Worm (Caenorhabditis elegans) whole organism, young adult: ENCODE measurements around the gene T08B1.4.
A peak's percentile ranks its signal among the peaks of the same experiment; 100 is the strongest.

Source experiments
- B0261.1 ChIP-seq: sonication (generic microtip); optimal IDR thresholded peaks from 2 replicates; lab custom pipeline; 2016; ENCODE audit warnings: mild to moderate bottlenecking, missing genetic modification characterization, moderate library complexity, missing compliant biosample characterization
- C17E4.6 ChIP-seq: fragments of 200-800 bp; sonication (Bioruptor generic); IDR thresholded peaks from 2 replicates; pipeline ENCODE4 v1.3.6; 2022; ENCODE audit warnings: missing genetic modification reagents, missing genetic modification characterization, missing compliant biosample characterization
- F10E7.11 ChIP-seq: sonication (generic microtip); optimal IDR thresholded peaks from 2 replicates; lab custom pipeline; 2017; ENCODE audit warnings: mild to moderate bottlenecking, missing genetic modification characterization, moderate library complexity, missing compliant biosample characterization
- F33H1.4 ChIP-seq: fragments of 200-800 bp; sonication (Bioruptor generic); IDR thresholded peaks from 2 replicates; pipeline ENCODE4 v1.3.6; 2022; ENCODE audit warnings: missing genetic modification reagents, missing genetic modification characterization, missing compliant biosample characterization
- F49E8.2 ChIP-seq: sonication (generic microtip); optimal IDR thresholded peaks from 3 replicates; lab custom pipeline; 2017; ENCODE audit warnings: missing genetic modification characterization, mild to moderate bottlenecking, missing compliant biosample characterization, antibody characterized with exemption, moderate library complexity; ENCODE audit not compliant: insufficient read depth
- T07F8.4 ChIP-seq: sonication (generic microtip); optimal IDR thresholded peaks from 2 replicates; lab custom pipeline; 2016; ENCODE audit warnings: mild to moderate bottlenecking, missing genetic modification characterization, moderate library complexity, missing compliant biosample characterization
- Y53F4B.3 ChIP-seq: fragments of 200-800 bp; sonication (Bioruptor generic); IDR thresholded peaks from 2 replicates; pipeline ENCODE4 v1.3.6; 2022; ENCODE audit warnings: missing genetic modification reagents, missing genetic modification characterization, missing compliant biosample characterization
- Y56A3A.18 ChIP-seq: fragments of 200-800 bp; sonication (Bioruptor generic); IDR thresholded peaks from 2 replicates; pipeline ENCODE4 v1.3.6; 2022; ENCODE audit warnings: missing genetic modification reagents, missing genetic modification characterization, missing compliant biosample characterization
- atf-7 ChIP-seq: sonication (generic microtip); optimal IDR thresholded peaks from 2 replicates; lab custom pipeline; 2017; ENCODE audit warnings: mild to moderate bottlenecking, missing genetic modification characterization, missing compliant biosample characterization
- ccch-3 ChIP-seq: fragments of 200-800 bp; sonication (Bioruptor generic); optimal IDR thresholded peaks from 2 replicates; lab custom pipeline; 2018; ENCODE audit warnings: mild to moderate bottlenecking, missing genetic modification characterization, missing compliant biosample characterization
- ceh-91 ChIP-seq: fragments of 200-800 bp; sonication (Bioruptor generic); IDR thresholded peaks from 2 replicates; pipeline ENCODE4 v1.3.6; 2022; ENCODE audit warnings: missing genetic modification reagents, missing genetic modification characterization, missing compliant biosample characterization
- chd-7 ChIP-seq: sonication (generic microtip); optimal IDR thresholded peaks from 2 replicates; lab custom pipeline; 2016; ENCODE audit warnings: mild to moderate bottlenecking, missing genetic modification characterization, moderate library complexity, missing compliant biosample characterization
- dpff-1 ChIP-seq: sonication (generic microtip); optimal IDR thresholded peaks from 2 replicates; lab custom pipeline; 2017; ENCODE audit warnings: mild to moderate bottlenecking, missing genetic modification characterization, missing compliant biosample characterization
- egl-44 ChIP-seq: fragments of 200-800 bp; sonication (Bioruptor generic); IDR thresholded peaks from 2 replicates; pipeline ENCODE4 v1.3.6; 2022; ENCODE audit warnings: missing genetic modification reagents, missing genetic modification characterization, missing compliant biosample characterization
- egrh-3 ChIP-seq: fragments of 200-800 bp; sonication (Bioruptor generic); IDR thresholded peaks from 2 replicates; pipeline ENCODE4 v1.3.6; 2022; ENCODE audit warnings: missing genetic modification reagents, missing genetic modification characterization, missing compliant biosample characterization
- hlh-12 ChIP-seq: sonication (generic microtip); optimal IDR thresholded peaks from 2 replicates; lab custom pipeline; 2016; ENCODE audit warnings: missing genetic modification characterization, missing compliant biosample characterization
- hlh-26 ChIP-seq: fragments of 200-800 bp; sonication (Bioruptor generic); conservative IDR thresholded peaks from 2 replicates; pipeline ENCODE4 v1.3.6; 2022; ENCODE audit warnings: missing genetic modification reagents, missing genetic modification characterization, missing compliant biosample characterization
- hrde-1 ChIP-seq: sonication (generic microtip); optimal IDR thresholded peaks from 2 replicates; lab custom pipeline; 2016; ENCODE audit warnings: missing genetic modification characterization, mild to moderate bottlenecking, missing compliant biosample characterization, moderate library complexity, missing genotype, missing genetic modification reagents, borderline replicate concordance
- hsf-1 ChIP-seq: fragments of 200-800 bp; sonication (Bioruptor generic); IDR thresholded peaks from 2 replicates; pipeline ENCODE4 v1.3.6; 2022; ENCODE audit warnings: missing genetic modification reagents, missing genetic modification characterization, missing compliant biosample characterization
- lin-26 ChIP-seq: fragments of 200-800 bp; sonication (Bioruptor generic); IDR thresholded peaks from 2 replicates; pipeline ENCODE4 v1.3.6; 2022; ENCODE audit warnings: missing genetic modification reagents, missing genetic modification characterization, missing compliant biosample characterization
- lin-35 ChIP-seq, 3 experiments: fragments of 150-350 bp in 2 of 3; sonication (generic microtip) in 1 of 3; optimal IDR thresholded peaks; 2 replicates each; lab custom pipeline; 2014 to 2018; ENCODE audit warnings: missing biosample characterization in 3 of 3, missing genetic modification characterization in 3 of 3, missing genetic modification reagents in 3 of 3
- madf-10 ChIP-seq: sonication (generic microtip); optimal IDR thresholded peaks from 2 replicates; lab custom pipeline; 2016; ENCODE audit warnings: mild to moderate bottlenecking, missing genetic modification characterization, missing compliant biosample characterization
- mcd-1 ChIP-seq: fragments of 200-800 bp; sonication (Bioruptor generic); IDR thresholded peaks from 2 replicates; pipeline ENCODE4 v1.3.6; 2022; ENCODE audit warnings: missing genetic modification reagents, missing genetic modification characterization, missing compliant biosample characterization
- mes-4 ChIP-seq: sonication (generic microtip); optimal IDR thresholded peaks from 2 replicates; lab custom pipeline; 2016; ENCODE audit warnings: missing genotype, missing genetic modification characterization, missing compliant biosample characterization
- nhr-179 ChIP-seq: sonication (generic microtip); optimal IDR thresholded peaks from 2 replicates; lab custom pipeline; 2016; ENCODE audit warnings: mild to moderate bottlenecking, missing genetic modification characterization, missing compliant biosample characterization
- nhr-80 ChIP-seq: sonication (generic microtip); optimal IDR thresholded peaks from 2 replicates; lab custom pipeline; 2016; ENCODE audit warnings: missing genetic modification characterization, missing compliant biosample characterization
- nhr-90 ChIP-seq: sonication (generic microtip); optimal IDR thresholded peaks from 2 replicates; lab custom pipeline; 2016; ENCODE audit warnings: missing genotype, mild to moderate bottlenecking, missing genetic modification characterization, missing compliant biosample characterization
- pha-4 ChIP-seq: fragments of 150-350 bp; sonication (generic microtip); optimal IDR thresholded peaks from 2 replicates; lab custom pipeline; 2014; ENCODE audit warnings: missing biosample characterization, missing genetic modification reagents, missing genetic modification characterization
- rpc-1 ChIP-seq, 2 experiments: fragments of 150-350 bp in 1 of 2; sonication (generic microtip) in 1 of 2; optimal IDR thresholded peaks; 2 replicates each; lab custom pipeline; 2014 to 2018; ENCODE audit warnings: missing biosample characterization in 1 of 2, missing genetic modification characterization in 1 of 2, missing genetic modification reagents in 1 of 2, missing genotype in 1 of 2
- sptf-2 ChIP-seq: fragments of 200-800 bp; sonication (Bioruptor generic); optimal IDR thresholded peaks from 2 replicates; lab custom pipeline; 2018; ENCODE audit warnings: mild to moderate bottlenecking, missing genetic modification characterization, missing compliant biosample characterization
- tbp1 ChIP-seq: fragments of 200-800 bp; sonication (Bioruptor generic); optimal IDR thresholded peaks from 2 replicates; lab custom pipeline; 2018; ENCODE audit warnings: mild to moderate bottlenecking, missing genetic modification characterization, missing compliant biosample characterization
- zfh-2 ChIP-seq: fragments of 200-800 bp; sonication (Bioruptor generic); conservative IDR thresholded peaks from 2 replicates; pipeline ENCODE4 v1.3.6; 2022; ENCODE audit warnings: missing genetic modification reagents, missing genetic modification characterization, missing compliant biosample characterization
- ztf-28 ChIP-seq: fragments of 200-800 bp; sonication (Bioruptor generic); IDR thresholded peaks from 2 replicates; pipeline ENCODE4 v1.3.6; 2022; ENCODE audit warnings: missing genetic modification reagents, missing genetic modification characterization, missing compliant biosample characterization

Gene T08B1.4

DNA sequence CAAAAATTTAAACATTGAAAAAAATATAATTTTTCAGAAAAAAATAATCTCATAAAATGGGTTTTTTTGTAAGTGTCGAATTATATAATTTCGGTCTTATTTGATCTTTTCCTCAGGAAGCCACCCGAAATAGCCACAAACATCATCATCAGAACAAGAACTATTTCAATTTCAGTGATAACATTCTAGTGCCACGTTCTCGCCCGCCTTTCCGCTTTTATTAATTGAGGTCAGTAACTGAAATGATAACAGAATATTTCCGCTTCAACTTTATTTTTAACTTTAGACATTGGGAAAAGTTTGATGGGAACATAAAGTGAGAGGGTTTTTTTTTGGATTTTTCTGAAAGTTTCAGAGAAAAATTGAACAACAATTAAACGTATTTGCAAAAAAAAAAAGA, 10.2 kb downstream of the T08B1.4 start:
- no peak for TF ChIP-seq ztf-28 (GFP tag; lab: Robert Waterston, UW)
- TF ChIP-seq nhr-80 (tag; lab: Kevin White, UChicago), result peak; percentile 42

DNA sequence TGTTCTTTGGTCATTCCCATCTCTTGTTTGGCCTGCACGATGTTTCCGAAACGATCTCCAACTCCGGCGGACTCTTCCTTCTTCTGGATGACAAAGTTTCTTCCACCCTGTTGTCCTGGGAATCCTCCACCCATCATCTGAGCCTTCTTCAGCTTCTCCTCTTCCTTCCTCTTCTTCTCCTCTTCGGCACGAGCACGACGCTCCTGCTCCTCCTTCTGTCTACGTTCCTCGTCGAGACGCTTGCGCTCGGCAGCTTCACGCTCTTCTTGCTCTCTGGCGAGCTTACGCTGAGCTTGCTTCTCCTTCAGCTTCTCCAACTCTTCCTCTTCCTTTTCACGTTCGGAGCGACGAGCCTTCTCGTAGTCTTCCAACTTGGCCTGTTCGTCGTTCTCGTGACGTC, 12.3 kb downstream of the T08B1.4 start:
- TF ChIP-seq hlh-26 (GFP tag; lab: Robert Waterston, UW) (no peak), nhr-179 (no peak), egrh-3 (GFP tag; lab: Robert Waterston, UW) (peak; percentile 70), ztf-28 (GFP tag; lab: Robert Waterston, UW) (no peak), zfh-2 (GFP tag; lab: Robert Waterston, UW) (peak; percentile 84), madf-10 (tag; lab: Kevin White, UChicago) (no peak), F33H1.4 (GFP tag; lab: Robert Waterston, UW) (no peak), lin-26 (GFP tag; lab: Robert Waterston, UW) (0 out of 2 replicates have a peak, but pooled peaks have one; percentile 32), sptf-2 (GFP tag; lab: Kevin White, UChicago) (no peak)

DNA sequence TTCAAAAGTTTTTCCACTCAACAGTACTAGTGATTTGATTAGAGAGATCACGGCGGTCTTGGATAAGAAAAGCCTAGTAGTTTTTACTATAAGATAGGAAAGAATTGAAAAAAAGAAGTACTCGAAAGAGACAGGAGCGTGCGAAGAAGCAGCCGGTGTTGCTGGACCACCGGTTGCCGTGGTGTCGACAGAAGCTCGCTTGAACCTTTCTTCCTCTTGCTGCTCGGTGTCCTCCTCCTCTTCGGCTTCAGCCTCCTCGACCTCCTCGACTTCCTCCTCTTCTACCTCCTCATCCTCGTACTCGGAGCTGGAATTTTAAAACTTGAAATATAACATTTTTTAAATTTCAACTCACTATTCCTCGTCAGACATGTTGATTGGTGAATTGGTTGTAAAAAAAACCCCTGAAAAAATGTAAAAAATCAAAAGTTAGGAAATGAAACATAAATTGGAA, 13.5 kb downstream of the T08B1.4 start, which contains the start of gene tnt-4:
Gene tnt-4 (minus strand): TSS at position 404 of the 454 bp plus-strand sequence.
- TF ChIP-seq zfh-2 (GFP tag; lab: Robert Waterston, UW) (peak; percentile 55), Y53F4B.3 (no peak)

DNA sequence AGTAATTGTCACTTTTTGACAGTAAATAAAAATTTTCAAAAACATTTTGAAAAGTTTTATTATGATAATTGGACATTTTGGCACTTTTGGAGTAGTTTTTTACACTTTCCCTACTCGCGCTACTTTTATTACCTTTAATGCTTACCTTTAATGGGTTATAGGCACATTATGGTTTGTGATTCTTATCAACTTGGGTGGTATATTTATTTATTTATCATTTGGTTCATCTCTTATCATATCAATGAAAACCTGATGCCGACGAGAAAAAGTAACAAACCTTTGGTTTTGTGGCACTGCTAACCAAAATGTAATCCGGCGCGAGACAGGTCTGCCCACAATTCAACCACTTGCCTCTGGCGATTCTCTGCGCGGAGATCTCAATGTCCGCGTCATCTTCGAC, 19.3 kb downstream of the T08B1.4 start:
- TF ChIP-seq ceh-91 (GFP tag; lab: Robert Waterston, UW), result no peak
- no peak for TF ChIP-seq C17E4.6 (GFP tag; lab: Robert Waterston, UW)
- TF ChIP-seq egl-44, result no peak
- no peak for TF ChIP-seq B0261.1 (tag; lab: Kevin White, UChicago)
- TF ChIP-seq mes-4 (tag; lab: Kevin White, UChicago), result no peak
- no peak for TF ChIP-seq hrde-1
- no peak for TF ChIP-seq pha-4 (tag; lab: Kevin White, UChicago)
- no peak for TF ChIP-seq nhr-80 (tag; lab: Kevin White, UChicago)
- TF ChIP-seq nhr-90, result no peak
- no peak for TF ChIP-seq rpc-1 (optimal IDR thresholded peaks at IDR 0.05; lab: Kevin White, UChicago)
- no peak for TF ChIP-seq rpc-1 (tag; optimal IDR thresholded peaks at IDR 0.05; lab: Kevin White, UChicago)
- no peak for TF ChIP-seq F49E8.2 (tag; lab: Kevin White, UChicago)
- TF ChIP-seq Y56A3A.18, result no peak
- no peak for TF ChIP-seq atf-7 (tag; lab: Kevin White, UChicago)
- no peak for TF ChIP-seq hsf-1 (GFP tag; lab: Robert Waterston, UW)
- TF ChIP-seq hlh-12 (tag; lab: Kevin White, UChicago), result no peak
- no peak for TF ChIP-seq ccch-3 (GFP tag; lab: Kevin White, UChicago)
- no peak for TF ChIP-seq chd-7 (tag; lab: Kevin White, UChicago)
- no peak for TF ChIP-seq T07F8.4 (tag; lab: Kevin White, UChicago)
- no peak for TF ChIP-seq tbp1 (GFP tag; lab: Kevin White, UChicago)

DNA sequence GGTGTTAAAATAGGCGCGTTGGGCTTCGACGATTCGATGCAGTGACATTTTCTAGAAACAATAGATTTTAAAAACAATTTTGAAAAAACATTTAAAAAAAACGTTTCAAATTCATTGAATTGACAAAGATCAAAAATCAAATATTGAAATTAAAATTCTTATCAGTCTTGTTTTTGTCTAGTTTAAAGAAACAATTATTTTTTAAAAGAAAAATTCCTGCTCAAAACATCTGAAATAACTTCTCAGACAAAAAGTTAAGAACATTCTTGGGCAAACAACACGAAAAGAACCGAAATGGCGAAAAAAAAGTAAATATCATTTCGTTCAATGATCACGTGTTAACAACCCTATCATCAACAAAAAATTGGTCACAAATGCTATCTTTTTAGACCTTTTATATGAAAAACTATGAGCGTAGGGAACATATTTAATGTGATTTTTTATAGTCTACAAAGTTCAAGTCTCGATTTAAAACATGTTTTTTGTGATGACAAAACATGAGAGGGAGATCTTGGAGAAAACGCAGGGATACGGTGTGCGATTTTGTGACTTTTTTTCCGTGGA, 20.5 kb downstream of the T08B1.4 start, which contains the start of gene alh-5:
Gene alh-5 (minus strand): TSS at position 51 of the 564 bp plus-strand sequence.
- TF ChIP-seq F10E7.11 (tag; lab: Kevin White, UChicago) (no peak), nhr-80 (tag; lab: Kevin White, UChicago) (peak; percentile 19), dpff-1 (tag; lab: Kevin White, UChicago) (no peak), lin-35 (GFP tag; optimal IDR thresholded peaks at IDR 0.05; lab: Kevin White, UChicago) (no peak), mcd-1 (GFP tag; lab: Robert Waterston, UW) (no peak)
- TF ChIP-seq, all 124 proteins: peak for 1
